Fruit fly (Drosophila melanogaster) ovary, adult (tissue): Measurements from ENCODE around the gene GAPsec.

Experiments
- CG17801 ChIP-seq: fragments of 200-800 bp; optimal IDR thresholded peaks from 2 replicates; lab custom pipeline; 2019; ENCODE audit warnings: missing biosample characterization, mild to moderate bottlenecking, missing genetic modification characterization, moderate library complexity; ENCODE audit not compliant: partially characterized antibody

GAPsec gene

DNA sequence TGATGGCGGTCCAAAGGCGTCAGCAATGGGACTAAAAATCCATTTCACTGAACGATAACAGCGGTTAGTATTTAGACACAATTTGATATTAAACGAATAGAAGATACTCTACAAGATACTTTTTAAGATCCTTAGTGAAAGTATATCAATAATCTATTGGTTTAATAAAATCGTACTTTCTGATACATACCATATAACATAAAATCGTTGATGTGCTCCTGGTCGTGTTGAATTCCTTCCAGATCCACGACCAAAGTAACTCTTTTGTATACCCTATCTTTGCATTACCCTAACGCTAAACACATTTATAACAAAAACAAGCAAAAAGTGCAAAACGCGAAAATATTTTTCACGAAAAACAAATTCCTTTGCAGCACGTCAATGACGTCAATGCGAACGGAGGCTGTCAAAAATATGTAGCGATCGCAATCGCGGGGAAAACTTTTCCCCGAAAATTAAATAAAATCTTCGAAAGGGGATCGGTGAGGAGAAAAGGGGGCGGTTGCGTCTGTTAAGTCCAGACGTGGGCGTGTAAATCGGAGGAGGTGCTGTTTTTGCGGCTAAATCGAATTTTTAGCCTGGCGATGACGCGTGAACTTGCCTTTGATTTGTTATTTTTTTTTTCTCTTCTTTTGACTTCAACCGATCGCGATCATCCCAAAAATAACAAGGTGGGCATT is 31.7 kb upstream of the GAPsec start:
- no peak for TF ChIP-seq CG17801 (GFP tag; lab: Kevin White, UChicago)

DNA sequence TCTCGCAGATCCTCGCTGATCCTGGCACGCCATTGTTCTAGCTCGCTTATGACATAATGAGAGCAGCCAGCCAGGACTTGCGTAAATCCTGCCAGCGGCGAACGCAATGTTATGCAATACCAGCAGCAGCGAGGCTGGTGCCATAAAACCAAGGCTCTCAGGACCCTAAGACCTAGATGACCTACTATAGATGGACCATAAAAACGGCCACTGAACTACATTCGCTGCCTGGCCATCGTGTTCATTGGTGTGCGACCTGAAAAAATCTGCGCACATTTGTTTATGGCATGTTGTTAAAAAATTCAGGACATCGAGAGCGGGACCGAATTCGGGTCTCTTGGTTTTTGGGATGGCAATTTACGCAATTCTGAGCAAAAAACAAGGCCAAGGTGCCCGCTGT is 29.9 kb upstream of the GAPsec start:
- no peak for TF ChIP-seq CG17801 (GFP tag; lab: Kevin White, UChicago)

DNA sequence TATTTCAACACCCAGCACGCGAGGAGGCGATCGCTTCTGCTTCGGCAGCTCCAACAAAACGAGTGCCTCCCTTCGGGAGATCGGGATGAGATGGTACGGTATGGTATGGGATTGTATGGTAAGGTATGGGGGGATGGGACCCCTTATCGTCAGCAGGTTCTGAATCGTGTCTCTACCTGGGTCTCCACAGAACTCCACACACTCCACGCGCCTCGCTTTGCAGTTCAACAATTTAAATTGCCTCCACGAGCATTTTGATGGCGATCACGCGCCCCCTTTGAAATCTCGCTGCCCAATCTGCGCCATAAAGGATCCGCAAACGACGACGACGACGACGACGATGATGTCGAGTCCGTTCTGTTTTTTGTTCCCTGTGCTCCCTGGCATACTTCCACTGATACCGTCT is 28.9 kb upstream of the GAPsec start:
- TF ChIP-seq CG17801 (GFP tag; lab: Kevin White, UChicago): no peak

DNA sequence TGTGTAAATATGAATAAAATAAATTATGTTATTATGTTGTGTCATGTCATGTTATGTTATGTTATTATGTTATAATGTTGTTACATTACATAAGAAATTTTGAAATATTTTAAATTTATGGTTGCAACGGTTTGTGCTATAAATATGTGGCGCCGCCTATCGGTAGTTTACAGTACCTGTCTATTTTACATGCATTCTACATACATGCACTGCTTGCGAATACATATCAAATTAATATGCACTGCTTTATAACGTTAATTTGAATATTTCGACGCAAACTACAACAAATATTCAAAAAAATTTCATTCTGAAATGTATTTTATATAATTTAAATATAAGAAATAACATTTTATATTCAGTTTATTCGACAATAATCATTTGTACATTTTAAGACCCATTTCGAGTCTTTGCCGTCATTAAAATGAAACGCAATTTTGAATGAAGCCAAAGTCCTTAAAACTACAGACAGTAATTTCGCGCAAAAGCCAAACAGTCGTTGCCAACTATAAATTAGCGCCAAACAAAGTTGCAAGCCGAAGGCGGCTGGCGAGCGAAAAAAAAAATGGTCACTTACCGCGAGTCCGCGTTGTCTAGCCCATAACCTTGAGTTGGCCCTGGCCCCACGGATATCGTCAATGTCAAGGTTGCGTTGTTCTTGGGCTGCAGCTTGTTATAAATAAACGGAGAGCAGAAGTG is 28.3 kb upstream of the GAPsec start:
- no peak for TF ChIP-seq CG17801 (GFP tag; lab: Kevin White, UChicago)

DNA sequence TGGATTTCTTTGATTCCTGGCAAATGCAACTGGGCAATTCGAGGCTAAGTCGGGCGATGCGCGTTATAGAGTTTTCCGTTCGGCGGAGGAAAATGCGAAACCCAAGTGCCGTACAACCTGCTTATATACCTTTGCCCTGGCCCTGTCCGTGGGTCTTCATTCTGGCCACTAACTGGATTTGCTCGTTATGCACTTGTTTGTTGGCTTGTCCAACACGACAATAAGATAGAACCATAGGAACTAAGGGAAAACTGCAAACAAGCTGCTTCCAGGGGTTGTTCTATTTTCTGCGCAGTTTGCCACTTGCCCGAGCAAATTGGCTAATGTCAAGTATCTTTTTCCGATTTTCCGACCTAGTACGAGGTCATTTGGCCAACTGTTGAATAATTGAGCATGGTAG is 25.1 kb upstream of the GAPsec start, which contains the start of gene Arr2:
TSS of gene Arr2 (minus strand) at position 101 of the 400 bp plus-strand sequence.
- no peak for TF ChIP-seq CG17801 (GFP tag; lab: Kevin White, UChicago)

DNA sequence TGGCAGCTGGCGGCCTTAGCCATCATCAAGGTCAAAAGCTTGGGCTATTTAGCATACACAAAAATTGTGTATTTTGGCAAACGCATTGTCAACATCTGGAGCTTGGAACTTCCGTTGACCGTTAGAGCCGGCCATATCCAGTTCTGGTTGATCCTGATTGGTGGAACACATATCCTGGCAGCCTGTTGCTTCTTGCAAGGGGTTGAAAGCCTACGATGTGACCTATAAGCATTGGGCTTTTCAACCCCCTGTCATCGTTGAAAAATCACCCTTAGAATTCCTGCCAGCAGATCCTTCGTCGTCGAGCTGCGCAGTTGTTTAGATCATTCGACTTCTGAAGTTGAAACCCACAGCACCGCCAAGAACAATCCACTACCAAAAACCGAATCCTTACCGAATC is 23.1 kb upstream of the GAPsec start, which contains the start of the genes CG13305 and Pex7:
TSS of gene CG13305 (minus strand) at position 2 of the 400 bp plus-strand sequence.
TSS of gene Pex7 (plus strand) at position 325 of the 400 bp plus-strand sequence.
- TF ChIP-seq CG17801 (GFP tag; lab: Kevin White, UChicago): no peak

DNA sequence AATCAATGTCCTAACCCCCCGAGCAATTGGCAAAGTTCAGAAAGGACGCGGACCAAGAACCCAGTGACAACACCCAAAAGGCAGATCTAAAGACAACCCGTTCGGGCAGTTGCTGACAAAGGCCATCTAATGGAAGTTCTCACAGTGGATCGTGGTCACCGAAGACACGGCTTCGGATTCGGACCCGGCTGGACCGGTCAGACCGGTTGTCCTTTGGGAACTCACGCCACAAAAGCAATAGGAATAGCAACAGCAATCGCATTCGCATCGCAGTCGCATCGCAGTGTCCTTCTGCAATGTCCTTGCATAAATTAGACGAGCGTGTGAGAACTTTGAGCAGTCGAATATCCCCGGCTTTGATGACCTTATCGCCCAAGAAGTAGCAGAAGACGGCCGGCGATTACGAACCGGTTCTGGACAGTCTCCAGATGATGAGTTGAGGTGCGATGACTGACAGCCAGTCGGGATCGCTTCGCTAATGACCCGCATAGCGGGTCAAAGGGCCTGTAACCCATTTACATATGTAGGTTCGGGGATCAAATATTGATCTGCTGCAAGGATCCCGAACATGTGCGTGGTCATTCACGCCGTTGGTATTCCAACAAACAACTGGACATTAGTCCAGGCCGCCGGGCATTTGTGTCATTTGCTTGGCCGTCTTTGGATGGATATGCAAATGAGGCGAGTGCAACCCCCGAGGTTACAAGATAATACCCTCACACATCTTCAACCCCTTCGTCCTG is 20.3 kb upstream of the GAPsec start:
- no peak for TF ChIP-seq CG17801 (GFP tag; lab: Kevin White, UChicago)

DNA sequence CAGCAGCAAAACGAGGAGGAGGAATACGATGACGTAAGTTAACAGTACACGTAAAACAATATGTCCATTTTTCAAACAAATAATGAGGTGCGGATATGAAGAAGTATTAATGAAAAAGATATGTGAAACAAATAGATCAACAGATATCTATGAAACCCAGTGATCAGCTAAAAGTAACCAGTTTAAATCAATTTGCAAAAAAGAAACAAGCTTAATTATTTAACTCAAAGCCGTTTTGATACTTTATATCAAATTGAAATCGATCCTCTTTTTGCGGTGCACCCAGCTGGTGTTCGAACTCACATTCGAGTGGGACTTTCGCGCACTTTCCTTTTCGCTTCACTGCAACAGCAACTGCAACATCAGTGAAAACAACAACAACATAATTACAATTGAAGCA is 17.3 kb upstream of the GAPsec start:
- no peak for TF ChIP-seq CG17801 (GFP tag; lab: Kevin White, UChicago)

DNA sequence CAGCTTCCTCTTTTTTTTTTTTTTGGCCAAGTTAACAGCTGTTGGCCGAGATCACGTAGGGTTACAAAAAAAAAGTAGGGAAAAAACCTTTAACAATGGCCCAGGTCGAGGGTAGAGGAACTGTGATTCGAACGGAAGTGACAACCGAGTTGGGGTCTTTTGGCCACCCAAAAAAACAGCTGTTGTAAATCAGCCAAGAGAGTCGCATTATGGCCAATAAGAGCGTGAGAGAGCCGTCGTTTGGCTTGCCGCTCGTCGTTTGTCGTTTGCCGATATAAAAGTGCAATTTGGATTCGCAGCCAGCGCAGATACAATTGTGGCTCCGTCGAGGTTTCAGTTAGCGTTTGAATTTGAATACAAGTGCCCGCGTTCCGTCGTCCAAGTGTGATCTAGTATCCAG is 16.4 kb upstream of the GAPsec start, which contains the start of gene Cpr66D:
TSS of gene Cpr66D (plus strand) at position 301 of the 400 bp plus-strand sequence.
- no peak for TF ChIP-seq CG17801 (GFP tag; lab: Kevin White, UChicago)

DNA sequence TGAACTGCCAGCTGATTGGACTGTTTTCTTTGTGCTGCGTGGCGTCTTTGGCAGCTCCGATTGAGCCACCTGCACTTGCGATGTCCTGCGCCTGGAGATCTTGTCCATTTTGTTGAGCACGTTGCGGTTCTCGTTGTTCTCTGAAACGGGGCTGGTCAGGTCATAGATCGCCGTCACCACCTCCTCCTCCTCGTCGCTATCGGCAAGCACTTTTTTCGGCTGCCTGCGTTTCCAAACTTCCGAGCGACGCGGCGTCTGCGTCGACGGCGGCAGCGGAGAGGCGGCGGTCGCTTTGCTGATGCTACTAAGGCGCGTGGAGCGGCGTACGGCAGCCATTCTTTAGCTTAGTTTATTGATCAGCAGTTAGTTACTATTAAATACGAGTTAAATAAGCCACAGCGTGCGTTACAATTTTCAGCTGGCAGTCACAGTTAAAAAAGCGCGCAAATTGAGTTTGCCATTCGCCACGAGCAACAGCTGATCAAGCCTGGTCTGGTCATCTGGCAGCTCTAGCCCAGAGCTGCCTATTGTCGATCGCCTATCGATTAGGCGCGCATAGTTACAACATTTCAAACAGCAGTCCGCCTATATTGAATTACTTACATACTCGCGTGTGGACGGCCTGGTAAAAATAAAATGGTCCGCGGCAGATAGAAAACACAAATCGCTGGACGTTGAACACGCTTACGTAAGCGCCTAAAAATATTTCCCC is 10.1 kb upstream of the GAPsec start, which contains the start of gene Cdc6:
TSS of gene Cdc6 (minus strand) at position 456 of the 712 bp plus-strand sequence.
- no peak for TF ChIP-seq CG17801 (GFP tag; lab: Kevin White, UChicago)

DNA sequence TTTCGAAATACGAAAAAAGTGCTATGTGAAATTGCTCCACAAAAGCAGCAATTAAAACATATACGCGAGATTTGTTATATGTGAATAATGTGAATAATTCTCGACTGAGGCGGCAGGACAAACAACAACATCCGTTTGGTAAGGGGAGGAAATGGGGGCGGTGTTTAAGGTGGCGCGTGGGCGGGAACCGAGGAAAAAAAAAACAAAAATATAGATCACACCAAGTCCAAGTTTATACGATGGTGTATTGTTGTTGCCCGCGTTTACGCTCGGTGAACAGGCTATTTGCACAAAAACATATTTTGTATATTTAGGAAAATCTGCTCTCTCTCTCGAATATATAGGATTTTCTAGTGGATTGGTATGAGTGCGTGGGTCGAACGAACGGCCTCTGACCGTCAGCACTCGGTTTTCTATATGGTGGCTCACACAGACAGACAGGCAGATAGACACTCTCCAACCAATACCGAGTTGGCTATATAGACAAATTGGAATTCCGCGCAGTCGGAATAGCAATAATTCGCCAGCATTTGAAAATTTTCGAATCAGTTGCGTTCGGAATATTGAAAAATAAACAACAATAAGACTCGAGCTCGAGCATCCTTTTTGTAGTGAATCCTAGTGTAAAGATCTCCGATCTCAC is 6.1 kb upstream of the GAPsec start:
- TF ChIP-seq CG17801 (GFP tag; lab: Kevin White, UChicago): no peak

DNA sequence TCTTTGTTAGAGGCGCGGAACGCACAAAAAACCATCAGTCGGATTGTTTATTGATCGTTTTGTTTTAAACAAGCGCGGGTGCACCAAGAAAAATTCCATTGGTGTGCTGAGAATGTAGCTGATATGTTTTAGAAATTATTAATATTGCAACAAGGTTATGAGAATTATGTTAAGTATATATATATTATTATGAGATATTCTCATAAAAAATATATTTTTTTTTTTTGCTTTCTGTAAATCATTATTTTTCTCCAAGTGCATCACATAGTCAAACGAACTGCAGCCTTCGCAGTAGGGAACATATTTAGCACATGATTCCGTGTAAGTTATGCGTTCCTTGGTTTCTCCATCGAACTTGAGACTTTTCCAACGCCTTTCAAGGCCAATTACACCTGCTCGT is 5.3 kb upstream of the GAPsec start:
- TF ChIP-seq CG17801 (GFP tag; lab: Kevin White, UChicago): no peak

DNA sequence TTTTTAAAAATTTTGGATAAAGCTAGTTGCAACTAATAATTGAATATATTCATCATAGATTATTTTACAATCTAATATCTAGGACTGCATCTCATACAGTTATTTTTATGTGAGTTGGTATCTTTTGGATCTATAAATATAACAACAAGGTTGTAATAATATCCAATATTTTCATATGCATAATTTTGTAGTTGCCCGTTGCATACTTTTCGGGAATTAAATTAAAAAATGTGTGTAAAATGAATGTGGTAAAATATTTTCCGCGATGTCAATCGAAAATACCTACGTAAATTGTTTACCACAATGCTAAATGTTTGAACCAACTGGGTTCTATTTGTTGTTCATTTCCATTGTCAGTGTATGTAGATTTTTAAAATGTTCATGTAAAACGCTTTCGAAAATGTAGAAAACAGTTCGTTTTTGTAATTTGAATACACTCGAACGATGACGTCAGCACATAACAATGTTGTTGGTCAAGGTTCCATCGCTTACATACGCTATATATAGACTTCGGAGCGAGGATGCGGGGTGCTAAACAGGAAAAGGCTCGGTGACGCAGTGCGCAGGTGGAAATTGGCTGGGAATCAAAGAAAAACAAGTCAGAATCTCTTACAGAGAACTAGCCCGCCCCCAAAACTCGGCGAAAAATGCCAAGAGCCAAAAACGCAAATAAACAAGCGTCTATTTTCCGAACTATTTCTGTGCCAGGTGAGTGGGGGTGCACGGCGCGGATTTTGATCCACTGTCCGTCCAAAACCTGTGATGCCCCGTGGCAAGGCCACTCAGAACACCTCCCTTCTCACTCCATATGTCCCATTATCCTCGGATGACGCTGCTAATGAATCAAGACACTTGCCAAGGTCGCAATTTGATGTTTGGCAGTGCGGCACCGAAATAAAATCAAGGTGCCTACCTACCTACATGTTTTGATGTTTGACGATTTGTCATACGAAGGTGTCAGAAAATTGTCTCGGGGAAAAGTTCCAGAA is 4.4 kb upstream of the GAPsec start:
- no peak for TF ChIP-seq CG17801 (GFP tag; lab: Kevin White, UChicago)
